Fruit fly (Drosophila melanogaster) whole organism, prepupa: ENCODE results near the gene CG14957.

Experiments
- Blimp-1 ChIP-seq: fragments of 200-800 bp; sonication (Bioruptor generic); optimal IDR thresholded peaks from 3 replicates; lab custom pipeline; 2017; ENCODE audit warnings: missing biosample characterization, missing genetic modification characterization, mild to moderate bottlenecking, moderate library complexity, missing genetic modification reagents
- CG11294 ChIP-seq: fragments of 200-800 bp; sonication (Bioruptor generic); IDR thresholded peaks from 2 replicates; pipeline ENCODE4 v1.3.6; 2022; ENCODE audit warnings: missing biosample characterization, missing genetic modification characterization
- CG11762 ChIP-seq: fragments of 200-800 bp; sonication (Bioruptor generic); optimal IDR thresholded peaks from 3 replicates; lab custom pipeline; 2016; ENCODE audit warnings: missing biosample characterization, missing genetic modification characterization; ENCODE audit not compliant: insufficient read depth
- CG15336 ChIP-seq: fragments of 200-800 bp; sonication (Bioruptor generic); IDR thresholded peaks from 2 replicates; pipeline ENCODE4 v1.3.6; 2022; ENCODE audit warnings: missing biosample characterization, missing genetic modification characterization
- CG1621 ChIP-seq: fragments of 200-800 bp; sonication (Bioruptor generic); optimal IDR thresholded peaks from 3 replicates; lab custom pipeline; 2018; ENCODE audit warnings: missing biosample characterization, mild to moderate bottlenecking, missing genetic modification characterization
- CG16779 ChIP-seq: fragments of 200-800 bp; sonication (Bioruptor generic); optimal IDR thresholded peaks from 3 replicates; lab custom pipeline; 2017; ENCODE audit warnings: missing biosample characterization, mild to moderate bottlenecking, missing genetic modification characterization
- CG3032 ChIP-seq: fragments of 200-800 bp; optimal IDR thresholded peaks from 2 replicates; lab custom pipeline; 2019; ENCODE audit warnings: missing biosample characterization, mild to moderate bottlenecking, missing genetic modification characterization, moderate library complexity
- CG31627 ChIP-seq: fragments of 200-800 bp; sonication (Bioruptor generic); optimal IDR thresholded peaks from 3 replicates; lab custom pipeline; 2016; ENCODE audit warnings: missing biosample characterization, missing genetic modification characterization
- CG34406 ChIP-seq: fragments of 200-800 bp; sonication (Bioruptor generic); optimal IDR thresholded peaks from 3 replicates; lab custom pipeline; 2016; ENCODE audit warnings: missing biosample characterization, missing genetic modification characterization
- CG3919 ChIP-seq: fragments of 200-800 bp; sonication (Bioruptor generic); optimal IDR thresholded peaks from 3 replicates; lab custom pipeline; 2016; ENCODE audit warnings: missing biosample characterization, missing genetic modification characterization
- CG6792 ChIP-seq: fragments of 200-800 bp; sonication (Bioruptor generic); optimal IDR thresholded peaks from 3 replicates; lab custom pipeline; 2016; ENCODE audit warnings: missing biosample characterization, missing genetic modification characterization
- CG6854 ChIP-seq: fragments of 200-800 bp; sonication (Bioruptor generic); optimal IDR thresholded peaks from 2 replicates; lab custom pipeline; 2017; ENCODE audit warnings: missing biosample characterization, mild to moderate bottlenecking, missing genetic modification characterization
- CG7368 ChIP-seq: fragments of 200-800 bp; sonication (Bioruptor generic); optimal IDR thresholded peaks from 3 replicates; lab custom pipeline; 2016; ENCODE audit warnings: missing biosample characterization, missing genetic modification characterization
- CG8319 ChIP-seq: fragments of 200-800 bp; sonication (Bioruptor generic); optimal IDR thresholded peaks from 3 replicates; lab custom pipeline; 2016; ENCODE audit warnings: missing biosample characterization, missing genetic modification characterization
- CG8632 ChIP-seq: fragments of 200-800 bp; sonication (Bioruptor generic); optimal IDR thresholded peaks from 3 replicates; lab custom pipeline; 2016; ENCODE audit warnings: missing biosample characterization, missing genetic modification characterization
- Eip75B ChIP-seq: fragments of 200-800 bp; sonication (Bioruptor generic); optimal IDR thresholded peaks from 3 replicates; lab custom pipeline; 2016; ENCODE audit warnings: missing biosample characterization, missing genetic modification characterization
- Eip78C ChIP-seq: fragments of 200-800 bp; sonication (Bioruptor generic); peaks from one replicate; lab custom pipeline; 2016; ENCODE audit warnings: missing biosample characterization, missing genetic modification characterization
- Eip93F ChIP-seq: fragments of 200-800 bp; sonication (Bioruptor generic); optimal IDR thresholded peaks from 2 replicates; lab custom pipeline; 2016; ENCODE audit warnings: missing biosample characterization, mild to moderate bottlenecking, missing genetic modification characterization
- Ets96B ChIP-seq: fragments of 200-800 bp; optimal IDR thresholded peaks from 2 replicates; lab custom pipeline; 2019; ENCODE audit warnings: missing biosample characterization, mild to moderate bottlenecking, missing genetic modification characterization, moderate library complexity
- Gug ChIP-seq: fragments of 200-800 bp; sonication (Bioruptor generic); IDR thresholded peaks from 2 replicates; pipeline ENCODE4 v1.3.6; 2022; ENCODE audit warnings: missing biosample characterization, missing genetic modification characterization
- Hr38 ChIP-seq: sonication (Bioruptor generic); optimal IDR thresholded peaks from 2 replicates; lab custom pipeline; 2016; ENCODE audit warnings: missing biosample characterization, missing genetic modification characterization
- Hr39 ChIP-seq: fragments of 200-800 bp; sonication (Bioruptor generic); optimal IDR thresholded peaks from 2 replicates; lab custom pipeline; 2016; ENCODE audit warnings: missing biosample characterization, missing genetic modification characterization
- Hr4 ChIP-seq: fragments of 200-800 bp; sonication (Bioruptor generic); optimal IDR thresholded peaks from 3 replicates; lab custom pipeline; 2016; ENCODE audit warnings: missing biosample characterization, missing genetic modification characterization
- Lpt ChIP-seq: fragments of 200-800 bp; sonication (Bioruptor generic); optimal IDR thresholded peaks from 3 replicates; lab custom pipeline; 2016; ENCODE audit warnings: missing biosample characterization, missing genetic modification characterization
- Met ChIP-seq: fragments of 200-800 bp; sonication (Bioruptor generic); optimal IDR thresholded peaks from 3 replicates; lab custom pipeline; 2016; ENCODE audit warnings: missing biosample characterization, missing genetic modification characterization
- OdsH ChIP-seq: fragments of 200-800 bp; sonication (Bioruptor generic); optimal IDR thresholded peaks from 3 replicates; lab custom pipeline; 2016; ENCODE audit warnings: missing biosample characterization, missing genetic modification characterization
- Smox ChIP-seq: fragments of 200-800 bp; sonication (Bioruptor generic); optimal IDR thresholded peaks from 3 replicates; lab custom pipeline; 2016; ENCODE audit warnings: missing biosample characterization, missing genetic modification characterization
- Sox102F ChIP-seq: fragments of 200-800 bp; sonication (Bioruptor generic); optimal IDR thresholded peaks from 2 replicates; lab custom pipeline; 2016; ENCODE audit warnings: missing biosample characterization, mild to moderate bottlenecking, missing genetic modification characterization
- Sox14 ChIP-seq: fragments of 200-800 bp; sonication (Bioruptor generic); optimal IDR thresholded peaks from 3 replicates; lab custom pipeline; 2016; ENCODE audit warnings: missing biosample characterization, missing genetic modification characterization
- Sox15 ChIP-seq: fragments of 200-800 bp; sonication (Bioruptor generic); optimal IDR thresholded peaks from 3 replicates; lab custom pipeline; 2016; ENCODE audit warnings: missing biosample characterization, missing genetic modification characterization
- achi ChIP-seq: fragments of 200-800 bp; sonication (Bioruptor generic); optimal IDR thresholded peaks from 3 replicates; lab custom pipeline; 2016; ENCODE audit warnings: missing biosample characterization, missing genetic modification characterization
- eg ChIP-seq: fragments of 200-800 bp; sonication (Bioruptor generic); IDR thresholded peaks from 3 replicates; pipeline ENCODE4 v1.3.6; 2022; ENCODE audit warnings: missing biosample characterization, missing genetic modification characterization
- esn ChIP-seq: fragments of 200-800 bp; sonication (Bioruptor generic); optimal IDR thresholded peaks from 2 replicates; lab custom pipeline; 2016; ENCODE audit warnings: missing biosample characterization, mild to moderate bottlenecking, missing genetic modification characterization, moderate library complexity
- fd59A ChIP-seq: fragments of 200-800 bp; sonication (Bioruptor generic); optimal IDR thresholded peaks from 2 replicates; lab custom pipeline; 2017; ENCODE audit warnings: missing biosample characterization, mild to moderate bottlenecking, missing genetic modification characterization, missing genetic modification reagents
- fd85E ChIP-seq: fragments of 200-800 bp; sonication (Bioruptor generic); optimal IDR thresholded peaks from 3 replicates; lab custom pipeline; 2016; ENCODE audit warnings: missing biosample characterization, missing genetic modification characterization
- fkh ChIP-seq: fragments of 200-800 bp; sonication (Bioruptor generic); optimal IDR thresholded peaks from 3 replicates; lab custom pipeline; 2017; ENCODE audit warnings: missing biosample characterization, mild to moderate bottlenecking, missing genetic modification characterization, moderate library complexity
- net ChIP-seq: fragments of 200-800 bp; sonication (Bioruptor generic); optimal IDR thresholded peaks from 3 replicates; lab custom pipeline; 2016; ENCODE audit warnings: missing biosample characterization, missing genetic modification characterization
- salr ChIP-seq, 2 experiments: fragments of 200-800 bp; sonication (Bioruptor generic); optimal IDR thresholded peaks; 3 replicates each; lab custom pipeline; 2016 to 2018; ENCODE audit warnings: missing biosample characterization in 2 of 2, missing genetic modification characterization in 2 of 2, mild to moderate bottlenecking in 1 of 2
- spab ChIP-seq: fragments of 200-800 bp; sonication (Bioruptor generic); optimal IDR thresholded peaks from 2 replicates; lab custom pipeline; 2017; ENCODE audit warnings: missing biosample characterization, mild to moderate bottlenecking, missing genetic modification characterization, missing genetic modification reagents
- ss ChIP-seq, 2 experiments: fragments of 200-800 bp; sonication (Bioruptor generic); optimal IDR thresholded peaks; 2 replicates in 1 of 2; 3 replicates in 1 of 2; lab custom pipeline; 2017 to 2018; ENCODE audit warnings: mild to moderate bottlenecking in 2 of 2, missing biosample characterization in 2 of 2, missing genetic modification characterization in 2 of 2, moderate library complexity in 1 of 2
- svp ChIP-seq: fragments of 200-800 bp; sonication (Bioruptor generic); peaks from one replicate; lab custom pipeline; 2016; ENCODE audit warnings: missing biosample characterization, missing genetic modification characterization
- vri ChIP-seq: fragments of 200-800 bp; sonication (Bioruptor generic); optimal IDR thresholded peaks from 3 replicates; lab custom pipeline; 2016; ENCODE audit warnings: missing biosample characterization, mild to moderate bottlenecking, missing genetic modification characterization

Gene CG14957

dm6 chr3L:3187263-3187662 is at the start of gene CG14957:
Gene CG14957 (plus strand): TSS chr3L:3187563.
- TF ChIP-seq CG31627 (GFP tag; lab: Kevin White, UChicago) (no peak), CG6854 (GFP tag; lab: Kevin White, UChicago) (peak; percentile 0)

dm6 chr3L:3141411-3141810 is 46.0 kb upstream of the CG14957 start:
- peak; percentile 77 for TF ChIP-seq Blimp-1
- TF ChIP-seq CG11294 (GFP tag; lab: Robert Waterston, UW), result peak; percentile 9; the same call in 1 of the 2 replicates
- no peak for TF ChIP-seq Hr39 (GFP tag; lab: Kevin White, UChicago)
- TF ChIP-seq Eip75B (GFP tag; lab: Kevin White, UChicago), result peak; percentile 4

dm6 chr3L:3142516-3143382 is 44.6 kb upstream of the CG14957 start:
- TF ChIP-seq Sox15 (GFP tag; lab: Kevin White, UChicago), result no peak
- no peak for TF ChIP-seq spab (GFP tag; lab: Kevin White, UChicago)
- TF ChIP-seq fkh (GFP tag; lab: Kevin White, UChicago), result peak; percentile 65
- no peak for TF ChIP-seq salr (GFP tag; optimal IDR thresholded peaks at IDR 0.05; lab: Kevin White, UChicago)
- no peak for TF ChIP-seq CG6792 (GFP tag; lab: Kevin White, UChicago)
- no peak for TF ChIP-seq Lpt (GFP tag; lab: Kevin White, UChicago)
- TF ChIP-seq Eip78C (GFP tag; lab: Kevin White, UChicago), result peak; percentile 39

dm6 chr3L:3143383-3143962 is 43.9 kb upstream of the CG14957 start, which contains the start of the genes CG11537 and Alg2:
Gene CG11537 (minus strand): TSS chr3L:3143457.
Gene Alg2 (plus strand): TSS chr3L:3143808.
- no peak for TF ChIP-seq net (GFP tag; lab: Kevin White, UChicago)
- no peak for TF ChIP-seq CG8632 (GFP tag; lab: Kevin White, UChicago)
- no peak for TF ChIP-seq CG16779 (tag; lab: Kevin White, UChicago)
- no peak for TF ChIP-seq CG11294 (GFP tag; lab: Robert Waterston, UW)
- no peak for TF ChIP-seq Lpt (GFP tag; lab: Kevin White, UChicago)
- TF ChIP-seq fkh (GFP tag; lab: Kevin White, UChicago), result no peak
- TF ChIP-seq fd85E (GFP tag; lab: Kevin White, UChicago), result no peak
- no peak for TF ChIP-seq Hr4
- TF ChIP-seq achi, result peak; percentile 88
- peak in 1 of 2 experiments; percentile 7 for TF ChIP-seq salr (GFP tag; optimal IDR thresholded peaks at IDR 0.05; lab: Kevin White, UChicago)
- TF ChIP-seq Sox14 (GFP tag; lab: Kevin White, UChicago), result peak; percentile 40
- no peak for TF ChIP-seq Gug (GFP tag; lab: Robert Waterston, UW)
- TF ChIP-seq fd59A (GFP tag; lab: Kevin White, UChicago), result no peak
- TF ChIP-seq CG8319, result no peak
- TF ChIP-seq esn (GFP tag; lab: Kevin White, UChicago), result peak; percentile 24
- TF ChIP-seq Sox102F (GFP tag; lab: Kevin White, UChicago), result no peak
- peak; percentile 64 for TF ChIP-seq svp (GFP tag; lab: Kevin White, UChicago)
- TF ChIP-seq CG7368 (GFP tag; lab: Kevin White, UChicago), result no peak
- no peak for TF ChIP-seq CG15336
- no peak for TF ChIP-seq CG6854 (GFP tag; lab: Kevin White, UChicago)
- peak; percentile 16 for TF ChIP-seq vri (GFP tag; lab: Kevin White, UChicago)
- no peak for TF ChIP-seq Eip75B (GFP tag; lab: Kevin White, UChicago)
- no peak for TF ChIP-seq Smox (GFP tag; lab: Kevin White, UChicago)
- peak; percentile 34 for TF ChIP-seq OdsH
- TF ChIP-seq CG3032 (tag; lab: Kevin White, UChicago), result peak; percentile 36
- TF ChIP-seq eg (GFP tag; lab: Robert Waterston, UW), result no peak
- TF ChIP-seq CG34406 (GFP tag; lab: Kevin White, UChicago), result peak; percentile 10
- TF ChIP-seq Eip93F (GFP tag; lab: Kevin White, UChicago), result no peak
- no peak for TF ChIP-seq spab (GFP tag; lab: Kevin White, UChicago)
- TF ChIP-seq Ets96B (tag; lab: Kevin White, UChicago), result peak; percentile 10
- TF ChIP-seq CG11762, result no peak
- no peak for TF ChIP-seq Met (GFP tag; lab: Kevin White, UChicago)
- no peak for TF ChIP-seq Hr38 (GFP tag; lab: Kevin White, UChicago)
- peak; percentile 15 for TF ChIP-seq CG31627 (GFP tag; lab: Kevin White, UChicago)
- TF ChIP-seq CG1621 (tag; lab: Kevin White, UChicago), result no peak
- peak; percentile 31 for TF ChIP-seq CG3919
- TF ChIP-seq CG6792 (GFP tag; lab: Kevin White, UChicago), result peak; percentile 11
- TF ChIP-seq Sox15 (GFP tag; lab: Kevin White, UChicago), result no peak
- TF ChIP-seq ss (GFP tag; optimal IDR thresholded peaks at IDR 0.05; lab: Kevin White, UChicago), result peak in 1 of 2 experiments; percentile 12
